Worm (Caenorhabditis elegans) whole organism, L3 larva: Measurements from ENCODE around the gene srh-16.
A peak's percentile ranks its signal among the peaks of the same experiment; 100 is the strongest.

Experiments used
- ama-1 ChIP-seq: fragments of 150-350 bp; optimal IDR thresholded peaks from 2 replicates; lab custom pipeline; 2018
- ceh-28 ChIP-seq: fragments of 150-350 bp; optimal IDR thresholded peaks from 2 replicates; lab custom pipeline; 2014; ENCODE audit warnings: missing biosample characterization, missing genetic modification reagents, missing genetic modification characterization
- ceh-82 ChIP-seq: fragments of 150-350 bp; optimal IDR thresholded peaks from 2 replicates; lab custom pipeline; 2014; ENCODE audit warnings: missing biosample characterization, missing genetic modification characterization
- ceh-9 ChIP-seq: sonication (generic microtip); optimal IDR thresholded peaks from 2 replicates; lab custom pipeline; 2018; ENCODE audit warnings: missing biosample characterization, missing genetic modification characterization
- daf-12 ChIP-seq: fragments of 150-350 bp; optimal IDR thresholded peaks from 2 replicates; lab custom pipeline; 2014; ENCODE audit warnings: missing biosample characterization, missing genetic modification reagents, missing genetic modification characterization
- egl-27 ChIP-seq: sonication (generic microtip); optimal IDR thresholded peaks from 4 replicates; lab custom pipeline; 2017; ENCODE audit warnings: missing biosample characterization, missing genetic modification reagents, missing genetic modification characterization
- egl-5 ChIP-seq: fragments of 150-350 bp; optimal IDR thresholded peaks from 2 replicates; lab custom pipeline; 2017; ENCODE audit warnings: missing biosample characterization, missing genetic modification reagents, missing genetic modification characterization, inconsistent platforms
- elt-1 ChIP-seq: fragments of 150-350 bp; optimal IDR thresholded peaks from 2 replicates; lab custom pipeline; 2014; ENCODE audit warnings: missing biosample characterization, missing genetic modification characterization
- elt-2 ChIP-seq: sonication (generic microtip); optimal IDR thresholded peaks from 2 replicates; lab custom pipeline; 2016; ENCODE audit warnings: missing genetic modification reagents, mild to moderate bottlenecking, missing genetic modification characterization, missing compliant biosample characterization
- elt-3 ChIP-seq, 3 experiments: fragments of 150-350 bp in 1 of 3; sonication (generic microtip) in 2 of 3; optimal IDR thresholded peaks; 2 replicates in 2 of 3; 4 replicates in 1 of 3; lab custom pipeline; 2014 to 2017; ENCODE audit warnings: missing biosample characterization in 3 of 3, missing genetic modification characterization in 3 of 3
- fkh-10 ChIP-seq: sonication (generic microtip); optimal IDR thresholded peaks from 2 replicates; lab custom pipeline; 2017; ENCODE audit warnings: missing biosample characterization, missing genetic modification reagents, missing genetic modification characterization
- fkh-2 ChIP-seq: fragments of 150-350 bp; optimal IDR thresholded peaks from 2 replicates; lab custom pipeline; 2014; ENCODE audit warnings: missing biosample characterization, missing genetic modification reagents, missing genetic modification characterization
- hmg-11 ChIP-seq: sonication (generic microtip); optimal IDR thresholded peaks from 2 replicates; lab custom pipeline; 2016; ENCODE audit warnings: missing genetic modification characterization, missing compliant biosample characterization
- jun-1 ChIP-seq: fragments of 150-350 bp; optimal IDR thresholded peaks from 2 replicates; lab custom pipeline; 2014; ENCODE audit warnings: missing biosample characterization, missing genetic modification reagents, missing genetic modification characterization
- lin-15B ChIP-seq: fragments of 150-350 bp; optimal IDR thresholded peaks from 2 replicates; lab custom pipeline; 2014; ENCODE audit warnings: missing biosample characterization, missing genetic modification characterization
- lin-39 ChIP-seq: fragments of 150-350 bp; optimal IDR thresholded peaks from 2 replicates; lab custom pipeline; 2018; ENCODE audit warnings: missing biosample characterization, missing genetic modification reagents, missing genetic modification characterization
- lsy-12 ChIP-seq: sonication (generic microtip); optimal IDR thresholded peaks from 2 replicates; lab custom pipeline; 2016; ENCODE audit warnings: mild to moderate bottlenecking, missing genetic modification characterization, missing compliant biosample characterization
- mdl-1 ChIP-seq: fragments of 150-350 bp; optimal IDR thresholded peaks from 2 replicates; lab custom pipeline; 2014; ENCODE audit warnings: missing biosample characterization, missing genetic modification characterization
- mml-1 ChIP-seq: fragments of 150-350 bp; sonication (generic microtip); optimal IDR thresholded peaks from 3 replicates; lab custom pipeline; 2014; ENCODE audit warnings: missing biosample characterization, missing genetic modification characterization
- nfya-1 ChIP-seq: sonication (generic microtip); optimal IDR thresholded peaks from 2 replicates; lab custom pipeline; 2017; ENCODE audit warnings: missing genetic modification characterization, mild to moderate bottlenecking, missing compliant biosample characterization, antibody characterized with exemption, moderate library complexity; ENCODE audit not compliant: insufficient read depth
- nhr-11 ChIP-seq: fragments of 150-350 bp; optimal IDR thresholded peaks from 2 replicates; lab custom pipeline; 2014; ENCODE audit warnings: missing biosample characterization, missing genetic modification characterization
- nhr-12 ChIP-seq: fragments of 150-350 bp; optimal IDR thresholded peaks from 2 replicates; lab custom pipeline; 2014; ENCODE audit warnings: missing biosample characterization, missing genetic modification characterization
- nhr-23 ChIP-seq: fragments of 150-350 bp; optimal IDR thresholded peaks from 2 replicates; lab custom pipeline; 2014; ENCODE audit warnings: missing biosample characterization, missing genetic modification reagents, missing genetic modification characterization
- nhr-25 ChIP-seq: sonication (generic microtip); optimal IDR thresholded peaks from 2 replicates; lab custom pipeline; 2017; ENCODE audit warnings: missing biosample characterization, missing genetic modification characterization
- nhr-28 ChIP-seq: fragments of 150-350 bp; optimal IDR thresholded peaks from 2 replicates; lab custom pipeline; 2014; ENCODE audit warnings: missing biosample characterization, missing genetic modification characterization
- nhr-43 ChIP-seq: sonication (generic microtip); optimal IDR thresholded peaks from 2 replicates; lab custom pipeline; 2016; ENCODE audit warnings: mild to moderate bottlenecking, missing genetic modification characterization, missing compliant biosample characterization; ENCODE audit not compliant: poor library complexity, severe bottlenecking
- nhr-67 ChIP-seq: fragments of 150-350 bp; optimal IDR thresholded peaks from 2 replicates; lab custom pipeline; 2014; ENCODE audit warnings: missing biosample characterization, missing genetic modification characterization
- nhr-76 ChIP-seq: fragments of 150-350 bp; sonication (generic microtip); optimal IDR thresholded peaks from 5 replicates; lab custom pipeline; 2014; ENCODE audit warnings: missing biosample characterization, missing genetic modification characterization
- nhr-77 ChIP-seq: fragments of 150-350 bp; optimal IDR thresholded peaks from 2 replicates; lab custom pipeline; 2014; ENCODE audit warnings: missing biosample characterization, missing genetic modification characterization
- pha-4 ChIP-seq: fragments of 150-350 bp; optimal IDR thresholded peaks from 2 replicates; lab custom pipeline; 2014; ENCODE audit warnings: missing biosample characterization, missing genetic modification reagents, missing genetic modification characterization
- pqm-1 ChIP-seq: fragments of 150-350 bp; optimal IDR thresholded peaks from 2 replicates; lab custom pipeline; 2017; ENCODE audit warnings: missing biosample characterization, missing genetic modification characterization, inconsistent platforms
- sea-2 ChIP-seq: fragments of 150-350 bp; sonication (generic microtip); optimal IDR thresholded peaks from 4 replicates; lab custom pipeline; 2014; ENCODE audit warnings: missing biosample characterization, missing genetic modification reagents, missing genetic modification characterization
- skn-1 ChIP-seq: fragments of 150-350 bp; optimal IDR thresholded peaks from 2 replicates; lab custom pipeline; 2014; ENCODE audit warnings: missing biosample characterization, missing genetic modification characterization
- snpc-4 ChIP-seq: fragments of 150-350 bp; optimal IDR thresholded peaks from 2 replicates; lab custom pipeline; 2014; ENCODE audit warnings: missing biosample characterization, missing genetic modification characterization
- tbx-2 ChIP-seq: sonication (generic microtip); optimal IDR thresholded peaks from 2 replicates; lab custom pipeline; 2016; ENCODE audit warnings: mild to moderate bottlenecking, missing genetic modification characterization, missing compliant biosample characterization
- unc-39 ChIP-seq: sonication (generic microtip); optimal IDR thresholded peaks from 4 replicates; lab custom pipeline; 2017; ENCODE audit warnings: missing biosample characterization, missing genetic modification characterization
- unc-62 ChIP-seq: fragments of 150-350 bp; sonication (generic microtip); optimal IDR thresholded peaks from 4 replicates; lab custom pipeline; 2014; ENCODE audit warnings: missing biosample characterization, missing genetic modification reagents, missing genetic modification characterization
- zag-1 ChIP-seq: fragments of 150-350 bp; optimal IDR thresholded peaks from 2 replicates; lab custom pipeline; 2014; ENCODE audit warnings: missing biosample characterization, missing genetic modification characterization
- ztf-11 ChIP-seq: fragments of 150-350 bp; optimal IDR thresholded peaks from 2 replicates; lab custom pipeline; 2014; ENCODE audit warnings: missing biosample characterization, missing genetic modification characterization

srh-16 gene

DNA sequence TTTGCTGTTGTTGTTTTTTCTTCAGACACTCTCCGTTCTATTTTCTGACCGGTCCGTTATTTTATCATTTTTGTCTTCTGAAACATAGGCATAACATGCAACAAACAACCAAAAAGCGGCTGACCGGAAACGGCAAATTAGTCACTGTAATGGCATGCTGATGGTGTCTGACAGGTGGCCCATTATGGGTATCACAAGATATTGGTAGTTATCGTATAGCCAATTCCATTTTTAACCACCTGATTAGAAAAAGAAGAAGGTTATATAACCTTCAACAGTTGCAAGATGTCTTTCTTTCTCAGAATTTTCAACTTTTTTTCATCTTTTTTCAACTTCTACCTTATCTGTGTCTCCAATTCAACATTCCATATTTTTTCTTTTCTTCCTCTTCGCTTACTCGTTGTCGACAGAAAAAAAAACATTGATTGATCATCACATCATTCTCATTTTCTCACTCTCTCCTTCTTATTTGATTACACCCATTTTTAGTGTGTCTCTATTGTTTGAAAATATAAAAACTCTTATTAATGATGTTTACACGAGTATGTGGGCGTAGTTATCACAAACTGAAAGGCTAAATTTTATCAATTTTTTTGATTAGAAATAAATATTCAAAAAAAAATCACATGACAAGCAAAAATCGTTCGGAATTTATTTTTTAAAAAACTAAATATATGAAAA lies 9.3 kb downstream of the srh-16 start:
- TF ChIP-seq nhr-23 (tag; lab: Kevin White, UChicago) (peak; percentile 24), ama-1 (lab: Kevin White, UChicago) (peak; percentile 3), elt-2 (peak; percentile 75), nhr-77 (tag; lab: Kevin White, UChicago) (no peak), nhr-25 (tag; lab: Kevin White, UChicago) (peak; percentile 6), pqm-1 (tag; lab: Kevin White, UChicago) (peak; percentile 13), mml-1 (tag; lab: Kevin White, UChicago) (no peak), nhr-76 (tag; lab: Kevin White, UChicago) (no peak), nhr-28 (tag; lab: Kevin White, UChicago) (no peak), nhr-11 (tag; lab: Kevin White, UChicago) (no peak), ceh-9 (tag; lab: Kevin White, UChicago) (no peak), nfya-1 (tag; lab: Kevin White, UChicago) (no peak), pha-4 (tag; lab: Kevin White, UChicago) (peak; percentile 73), hmg-11 (tag; lab: Kevin White, UChicago) (no peak), ceh-82 (tag; lab: Kevin White, UChicago) (no peak), egl-5 (tag; lab: Kevin White, UChicago) (no peak)

- TF ChIP-seq elt-1 (tag; lab: Kevin White, UChicago) = no peak
- TF ChIP-seq ceh-28 = no peak
- no peak for TF ChIP-seq ceh-82 (tag; lab: Kevin White, UChicago)
- no peak for TF ChIP-seq nhr-67
- TF ChIP-seq unc-39 = no peak
- TF ChIP-seq jun-1 = no peak
- TF ChIP-seq zag-1 (tag; lab: Kevin White, UChicago) = no peak
- no peak for TF ChIP-seq elt-3 (tag; optimal IDR thresholded peaks at IDR 0.05; lab: Kevin White, UChicago)
- no peak for TF ChIP-seq unc-62 (GFP tag; lab: Kevin White, UChicago)
- TF ChIP-seq pqm-1 (tag; lab: Kevin White, UChicago) = peak; percentile 63
- TF ChIP-seq egl-5 (tag; lab: Kevin White, UChicago) = no peak
- TF ChIP-seq nhr-12 (tag; lab: Kevin White, UChicago) = no peak
- no peak for TF ChIP-seq skn-1
- TF ChIP-seq snpc-4 (tag; lab: Kevin White, UChicago) = no peak
- no peak for TF ChIP-seq nhr-76 (tag; lab: Kevin White, UChicago)
- TF ChIP-seq fkh-10 (GFP tag; lab: Kevin White, UChicago) = no peak
- TF ChIP-seq fkh-2 = no peak
- TF ChIP-seq lsy-12 (tag; lab: Kevin White, UChicago) = no peak
- no peak for TF ChIP-seq mml-1 (tag; lab: Kevin White, UChicago)
- TF ChIP-seq pha-4 (tag; lab: Kevin White, UChicago) = peak; percentile 12
- no peak for TF ChIP-seq ama-1 (lab: Kevin White, UChicago)
- no peak for TF ChIP-seq ztf-11
- no peak for TF ChIP-seq ceh-9 (tag; lab: Kevin White, UChicago)
- TF ChIP-seq elt-2 = peak; percentile 90
- no peak for TF ChIP-seq nhr-77 (tag; lab: Kevin White, UChicago)
- no peak for TF ChIP-seq nhr-43
- TF ChIP-seq daf-12 (tag; lab: Kevin White, UChicago) = no peak
Measured at ce11 chrV:12301985-12302591, 10.4 kb downstream of the srh-16 start, which contains the start of the genes frm-7 and F55C5.17. frm-7 (plus strand) TSS chrV:12302484. F55C5.17 (plus strand) TSS chrV:12302541.

ce11 chrV:12303453-12304077 lies 11.9 kb downstream of the srh-16 start:
- TF ChIP-seq elt-3 (tag; optimal IDR thresholded peaks at IDR 0.05; lab: Kevin White, UChicago) (peak in 2 of 3 experiments; percentile 28 to 77), elt-2 (peak; percentile 63), nhr-76 (tag; lab: Kevin White, UChicago) (peak; percentile 79), elt-1 (tag; lab: Kevin White, UChicago) (peak; percentile 16), pha-4 (tag; lab: Kevin White, UChicago) (peak; percentile 75), mml-1 (tag; lab: Kevin White, UChicago) (peak; percentile 5), pqm-1 (tag; lab: Kevin White, UChicago) (peak; percentile 19), nhr-11 (tag; lab: Kevin White, UChicago) (peak; percentile 26), ztf-11 (peak; percentile 42), sea-2 (peak; percentile 5), daf-12 (tag; lab: Kevin White, UChicago) (no peak), egl-5 (tag; lab: Kevin White, UChicago) (peak; percentile 58), zag-1 (tag; lab: Kevin White, UChicago) (peak; percentile 67), unc-62 (GFP tag; lab: Kevin White, UChicago) (peak; percentile 13), nhr-67 (peak; percentile 6), nhr-77 (tag; lab: Kevin White, UChicago) (peak; percentile 75), fkh-2 (no peak), ceh-28 (peak; percentile 46), mdl-1 (tag; lab: Kevin White, UChicago) (no peak), nfya-1 (tag; lab: Kevin White, UChicago) (peak; percentile 70), egl-27 (tag; lab: Kevin White, UChicago) (peak; percentile 1), lsy-12 (tag; lab: Kevin White, UChicago) (peak; percentile 94), skn-1 (peak; percentile 80), tbx-2 (peak; percentile 95), nhr-12 (tag; lab: Kevin White, UChicago) (peak; percentile 4), unc-39 (no peak), nhr-23 (tag; lab: Kevin White, UChicago) (peak; percentile 70), nhr-43 (peak; percentile 97), lin-15B (tag; lab: Kevin White, UChicago) (peak; percentile 35), nhr-25 (tag; lab: Kevin White, UChicago) (peak; percentile 70), snpc-4 (tag; lab: Kevin White, UChicago) (no peak), lin-39 (tag; lab: Kevin White, UChicago) (peak; percentile 89), ama-1 (lab: Kevin White, UChicago) (peak; percentile 88), ceh-82 (tag; lab: Kevin White, UChicago) (peak; percentile 94)
